Fruit fly (Drosophila melanogaster) whole organism, wandering third instar larva: Measurements from ENCODE around the gene Art9.

ENCODE experiments used
- CG9705 ChIP-seq: fragments of 200-800 bp; sonication (Bioruptor generic); optimal IDR thresholded peaks from 2 replicates; lab custom pipeline; 2018; ENCODE audit warnings: missing biosample characterization, mild to moderate bottlenecking, missing genetic modification characterization
- Dfd ChIP-seq: fragments of >200 bp; optimal IDR thresholded peaks from 2 replicates; lab custom pipeline; 2017; ENCODE audit warnings: missing biosample characterization, missing genetic modification characterization
- Dif ChIP-seq: fragments of 200-275, 200-300 bp; sonication (Bioruptor generic); optimal IDR thresholded peaks from 2 replicates; lab custom pipeline; 2018; ENCODE audit warnings: missing biosample characterization, missing genetic modification characterization; ENCODE audit not compliant: partially characterized antibody
- HLH106 ChIP-seq: fragments of 200-800 bp; optimal IDR thresholded peaks from 3 replicates; lab custom pipeline; 2019; ENCODE audit warnings: missing biosample characterization, mild to moderate bottlenecking, missing genetic modification characterization, moderate library complexity
- Hnf4 ChIP-seq: fragments of 200-800 bp; sonication (Bioruptor generic); optimal IDR thresholded peaks from 2 replicates; lab custom pipeline; 2016; ENCODE audit warnings: missing biosample characterization, mild to moderate bottlenecking, missing genetic modification characterization
- Hr78 ChIP-seq: fragments of >200 bp; optimal IDR thresholded peaks from 2 replicates; lab custom pipeline; 2017; ENCODE audit warnings: missing biosample characterization, missing genetic modification characterization
- Hr83 ChIP-seq: fragments of 200-300 bp; sonication (Bioruptor generic); optimal IDR thresholded peaks from 2 replicates; lab custom pipeline; 2016; ENCODE audit warnings: missing biosample characterization, mild to moderate bottlenecking, missing genetic modification characterization, moderate library complexity; ENCODE audit not compliant: poor library complexity, severe bottlenecking
- Mio ChIP-seq: sonication (Bioruptor generic); optimal IDR thresholded peaks from 2 replicates; lab custom pipeline; 2016; ENCODE audit warnings: missing biosample characterization, missing genetic modification characterization
- Myc ChIP-seq: fragments of >200 bp; optimal IDR thresholded peaks from 2 replicates; lab custom pipeline; 2017
- N ChIP-seq: fragments of >200 bp; optimal IDR thresholded peaks from 2 replicates; lab custom pipeline; 2018; ENCODE audit warnings: missing biosample characterization, missing external identifiers, missing genetic modification characterization
- OdsH ChIP-seq: fragments of 200-800 bp; sonication (Bioruptor generic); optimal IDR thresholded peaks from 2 replicates; lab custom pipeline; 2016; ENCODE audit warnings: missing biosample characterization, mild to moderate bottlenecking, missing genetic modification characterization
- Rel ChIP-seq, 2 experiments: fragments of 200-800 bp; sonication (Bioruptor generic) in 1 of 2; optimal IDR thresholded peaks; 2 replicates in 1 of 2; 3 replicates in 1 of 2; lab custom pipeline; 2016 to 2019; ENCODE audit warnings: mild to moderate bottlenecking in 2 of 2, missing biosample characterization in 2 of 2, missing genetic modification characterization in 2 of 2, moderate library complexity in 1 of 2
- Sp1 ChIP-seq: fragments of 200-800 bp; sonication (Bioruptor generic); optimal IDR thresholded peaks from 3 replicates; lab custom pipeline; 2019; ENCODE audit warnings: missing biosample characterization, mild to moderate bottlenecking, missing genetic modification characterization, moderate library complexity
- Vsx2 ChIP-seq: fragments of 200-300, 225-300 bp; sonication (Bioruptor generic); optimal IDR thresholded peaks from 2 replicates; lab custom pipeline; 2018; ENCODE audit warnings: missing biosample characterization, missing genetic modification characterization; ENCODE audit not compliant: partially characterized antibody
- br ChIP-seq: fragments of 200-800 bp; sonication (Bioruptor generic); optimal IDR thresholded peaks from 2 replicates; lab custom pipeline; 2016; ENCODE audit warnings: missing biosample characterization, missing genetic modification characterization
- dsf ChIP-seq: sonication (Bioruptor generic); optimal IDR thresholded peaks from 2 replicates; lab custom pipeline; 2016; ENCODE audit warnings: missing biosample characterization, missing genetic modification characterization, borderline replicate concordance
- foxo ChIP-seq, 2 experiments: fragments of 200-800 bp; sonication (Bioruptor generic); optimal IDR thresholded peaks; 2 replicates in 1 of 2; 3 replicates in 1 of 2; lab custom pipeline; 2016 to 2017; ENCODE audit warnings: missing biosample characterization in 2 of 2, missing genetic modification characterization in 2 of 2
- h ChIP-seq: fragments of 200-800 bp; sonication (Bioruptor generic); optimal IDR thresholded peaks from 3 replicates; lab custom pipeline; 2016; ENCODE audit warnings: missing biosample characterization, mild to moderate bottlenecking, missing genetic modification characterization
- jim ChIP-seq: fragments of 175-275, 200-325 bp; sonication (Bioruptor generic); optimal IDR thresholded peaks from 2 replicates; lab custom pipeline; 2016; ENCODE audit warnings: missing biosample characterization, mild to moderate bottlenecking, missing genetic modification characterization
- pan ChIP-seq: fragments of >200 bp; optimal IDR thresholded peaks from 2 replicates; lab custom pipeline; 2017
- psq ChIP-seq: fragments of 200-800 bp; sonication (Bioruptor generic); optimal IDR thresholded peaks from 3 replicates; lab custom pipeline; 2017; ENCODE audit warnings: missing biosample characterization, mild to moderate bottlenecking, missing genetic modification characterization, moderate library complexity
- rgr ChIP-seq: fragments of 200-800 bp; sonication (Bioruptor generic); optimal IDR thresholded peaks from 3 replicates; lab custom pipeline; 2016; ENCODE audit warnings: missing biosample characterization, mild to moderate bottlenecking, missing genetic modification characterization
- sage ChIP-seq: fragments of 200-800 bp; sonication (Bioruptor generic); optimal IDR thresholded peaks from 2 replicates; lab custom pipeline; 2016; ENCODE audit warnings: missing biosample characterization, mild to moderate bottlenecking, missing genetic modification characterization
- tai ChIP-seq: sonication (Bioruptor generic); optimal IDR thresholded peaks from 2 replicates; lab custom pipeline; 2016; ENCODE audit warnings: missing biosample characterization, missing genetic modification characterization

Gene Art9

DNA sequence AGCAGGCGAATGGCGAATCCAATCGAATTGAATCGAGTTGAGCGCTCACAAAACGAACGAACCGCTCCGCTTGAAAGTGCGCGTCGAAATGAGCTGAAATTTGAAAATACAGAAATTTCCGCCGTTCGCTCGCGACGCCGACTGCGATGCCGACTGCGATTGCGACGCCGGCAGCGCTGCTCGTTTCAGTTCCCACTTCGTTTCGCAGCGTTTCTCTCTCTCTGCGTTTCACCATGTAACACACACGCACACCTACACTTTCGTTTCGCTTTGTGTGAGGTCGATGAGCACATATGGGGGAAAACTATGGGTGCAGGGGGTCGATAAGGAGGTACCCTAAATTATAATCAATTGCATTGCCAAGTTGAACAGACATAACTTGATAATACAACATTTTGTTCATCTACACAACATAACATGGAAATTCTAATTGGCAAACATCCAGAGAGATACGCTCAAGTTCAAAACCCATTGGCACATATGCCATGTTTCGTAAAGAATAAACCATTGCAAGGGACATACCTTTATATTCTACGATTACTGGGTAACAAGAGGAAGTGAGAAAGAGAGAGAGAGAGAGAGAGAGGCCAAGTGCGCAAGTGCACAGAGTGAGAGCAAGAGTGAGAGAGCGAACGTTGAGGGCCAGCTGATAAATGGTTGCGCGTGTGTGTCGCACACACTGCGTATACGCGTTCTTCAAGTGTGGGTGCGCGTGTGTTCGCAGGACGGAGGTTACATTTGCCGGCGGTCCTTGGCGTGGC, 40.2 kb upstream of the Art9 start (continued):
- no peak for TF ChIP-seq Myc (lab: Kevin White, UChicago)
- no peak for TF ChIP-seq Dfd (GFP tag; lab: Kevin White, UChicago)
- peak; percentile 13 for TF ChIP-seq Hr83 (GFP tag; lab: Kevin White, UChicago)

DNA sequence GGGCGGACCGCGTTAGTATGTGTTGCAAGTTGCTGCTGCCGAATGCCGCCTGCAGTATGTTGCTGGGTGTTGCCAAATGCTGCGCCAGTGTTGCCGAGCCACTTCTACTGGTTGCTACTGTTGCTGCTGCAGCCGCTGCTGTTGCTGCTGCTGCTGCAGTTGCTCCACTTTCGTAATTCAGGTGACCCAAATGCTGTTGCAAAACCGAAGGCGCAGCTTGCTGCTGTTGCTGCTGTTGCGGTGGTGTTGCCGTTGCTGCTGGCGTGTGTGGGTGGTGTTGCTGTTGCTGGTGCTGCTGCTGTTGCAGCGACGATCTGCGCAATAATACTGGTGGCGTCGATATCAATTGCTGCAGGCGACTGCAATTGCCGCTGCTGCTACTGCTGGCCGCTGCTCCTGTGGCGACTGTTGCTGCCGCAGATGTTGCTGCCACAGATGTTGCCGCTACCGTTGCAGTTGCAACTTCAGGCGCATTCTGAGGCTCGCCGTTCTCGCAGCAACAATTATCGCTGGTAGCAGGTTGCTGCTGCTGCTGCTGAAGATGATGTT, 39.1 kb upstream of the Art9 start:
- TF ChIP-seq dsf (GFP tag; lab: Kevin White, UChicago) (no peak), foxo (GFP tag; optimal IDR thresholded peaks at IDR 0.05; lab: Kevin White, UChicago) (no peak), Dfd (GFP tag; lab: Kevin White, UChicago) (peak; percentile 74), rgr (no peak), Myc (lab: Kevin White, UChicago) (no peak), psq (GFP tag; lab: Kevin White, UChicago) (no peak), pan (lab: Kevin White, UChicago) (no peak)

DNA sequence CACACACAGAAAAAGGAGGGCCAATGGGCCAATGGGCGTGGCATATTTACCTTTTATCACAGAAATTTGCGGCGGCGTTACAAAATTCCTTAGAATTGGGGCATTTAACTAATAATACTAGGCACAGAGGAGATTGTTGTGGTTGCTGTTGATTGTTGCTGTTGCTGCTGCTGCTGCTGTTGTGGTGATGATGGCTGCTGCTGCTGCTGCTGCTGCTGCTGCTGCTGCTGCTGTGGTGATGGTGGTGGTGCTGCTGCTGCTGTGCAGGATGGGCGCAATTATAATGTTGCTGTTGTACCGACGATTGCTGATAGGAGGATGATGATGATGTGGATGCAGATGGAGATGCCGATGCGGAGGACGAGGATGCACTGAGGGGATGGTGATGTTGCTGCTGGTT, 38.3 kb upstream of the Art9 start:
- TF ChIP-seq Dfd (GFP tag; lab: Kevin White, UChicago) (peak; percentile 83), Hnf4 (no peak)

DNA sequence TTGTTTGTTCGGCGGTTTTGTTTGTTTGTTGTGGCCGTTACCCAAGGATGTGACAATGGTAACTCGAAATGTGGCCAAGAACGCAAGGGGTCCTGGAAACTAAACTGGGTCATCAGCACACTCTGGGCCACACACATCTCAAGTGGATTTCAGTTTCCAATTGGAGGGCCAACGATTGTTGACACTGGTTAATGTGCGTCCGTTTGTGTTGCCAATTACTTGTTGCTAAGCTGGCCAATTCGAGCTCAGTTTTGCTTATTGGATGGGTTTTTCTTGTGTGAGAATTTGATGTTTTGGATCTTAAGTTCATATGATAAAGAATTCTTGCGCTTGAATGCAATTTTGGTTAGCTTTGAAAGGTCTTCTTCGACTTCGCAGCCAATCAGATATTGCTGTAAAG, 37.7 kb upstream of the Art9 start:
- TF ChIP-seq rgr (no peak), N (GFP tag; lab: Kevin White, UChicago) (no peak), Vsx2 (GFP tag; lab: Kevin White, UChicago) (no peak), OdsH (GFP tag; lab: Kevin White, UChicago) (no peak), CG9705 (GFP tag; lab: Kevin White, UChicago) (no peak), sage (no peak), HLH106 (tag; lab: Kevin White, UChicago) (no peak), Dif (GFP tag; lab: Kevin White, UChicago) (no peak), h (GFP tag; lab: Kevin White, UChicago) (no peak), tai (GFP tag; lab: Kevin White, UChicago) (no peak), br (GFP tag; lab: Kevin White, UChicago) (no peak), Hr78 (GFP tag; lab: Kevin White, UChicago) (no peak), Myc (lab: Kevin White, UChicago) (no peak), Mio (GFP tag; lab: Kevin White, UChicago) (no peak)

DNA sequence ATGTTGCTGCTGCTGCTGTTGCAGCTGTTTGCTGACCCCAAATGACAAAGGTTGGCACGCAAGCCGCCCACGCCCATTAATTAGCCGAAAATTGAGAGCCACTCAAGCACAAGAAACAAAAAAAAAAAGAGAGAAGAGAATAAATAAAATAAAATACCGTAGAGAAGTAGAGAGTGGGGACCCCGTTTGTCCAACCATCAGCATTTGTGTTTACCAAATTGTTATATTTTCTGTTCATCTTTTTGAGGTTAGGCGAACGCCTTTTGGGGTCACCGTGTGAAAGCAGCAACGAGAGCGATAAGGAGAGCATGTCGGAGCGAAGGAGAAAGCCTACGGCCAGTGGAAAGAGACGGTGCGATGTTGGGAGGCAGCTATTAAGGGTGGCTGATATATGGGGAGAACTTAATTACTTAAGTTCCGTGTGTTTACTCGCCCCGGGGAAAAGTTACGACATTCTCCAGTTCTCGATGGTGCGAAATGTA, 34.9 kb upstream of the Art9 start:
- TF ChIP-seq jim (GFP tag; lab: Kevin White, UChicago), result no peak
- TF ChIP-seq Sp1 (GFP tag; lab: Kevin White, UChicago), result no peak
- no peak for TF ChIP-seq Hr78 (GFP tag; lab: Kevin White, UChicago)
- TF ChIP-seq dsf (GFP tag; lab: Kevin White, UChicago), result no peak

DNA sequence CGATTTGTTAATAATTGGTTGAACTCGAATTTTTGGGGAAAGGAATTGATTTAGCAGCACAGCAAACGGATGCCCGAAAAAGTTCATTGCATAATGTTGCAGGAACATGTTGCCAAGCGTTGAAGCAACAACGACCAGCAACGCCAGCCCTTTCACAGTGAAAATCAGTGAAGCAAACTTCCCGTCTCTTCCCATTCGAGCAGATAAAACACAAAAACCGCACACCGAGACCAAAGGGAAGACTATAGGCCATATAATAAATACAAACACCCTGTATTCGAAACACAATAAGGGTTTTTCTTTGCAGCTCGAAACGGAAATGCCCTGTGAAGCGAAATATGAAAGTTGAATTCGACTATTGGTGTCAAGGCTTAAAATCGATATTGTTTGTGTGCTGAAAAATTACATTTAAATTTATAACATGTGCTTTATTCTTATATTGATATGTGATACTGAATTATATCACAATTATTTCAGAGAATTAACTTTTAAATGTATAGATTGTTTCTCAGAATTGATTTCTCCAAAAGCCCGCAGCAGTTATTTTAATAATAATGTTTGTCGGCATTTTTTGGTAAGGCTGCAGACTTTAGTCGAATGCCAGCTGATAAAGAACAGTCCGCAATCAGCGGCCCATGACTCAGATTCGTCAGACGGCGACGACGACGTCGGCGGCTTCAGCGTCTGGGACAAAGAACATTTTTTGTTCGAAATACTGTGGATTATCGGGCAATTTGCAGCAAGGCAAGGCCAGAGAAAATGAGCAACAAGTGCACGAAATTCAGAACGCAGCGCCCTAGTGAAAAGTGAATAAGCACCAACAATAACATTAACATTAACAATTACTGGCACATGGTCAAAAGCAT, 34.1 kb upstream of the Art9 start:
- no peak for TF ChIP-seq Rel (GFP tag; optimal IDR thresholded peaks at IDR 0.05; lab: Kevin White, UChicago)
- peak; percentile 16 for TF ChIP-seq Rel (tag; optimal IDR thresholded peaks at IDR 0.05; lab: Kevin White, UChicago)
- peak; percentile 1 for TF ChIP-seq h (GFP tag; lab: Kevin White, UChicago)
- no peak for TF ChIP-seq jim (GFP tag; lab: Kevin White, UChicago)
- TF ChIP-seq, all 38 proteins: peak for 2
